Fruit fly (Drosophila melanogaster) whole organism, embryonic: ENCODE data around the gene FucTA.
A peak's percentile ranks its signal among the peaks of the same experiment; 100 is the strongest.

Experiments used
- Bgb ChIP-seq: fragments of 200-800 bp; sonication (Bioruptor generic); IDR thresholded peaks from 2 replicates; pipeline ENCODE4 v1.3.6; 2022; ENCODE audit warnings: missing biosample characterization, missing genetic modification characterization; ENCODE audit not compliant: partially characterized antibody
- CG11560 ChIP-seq: fragments of 200-800 bp; sonication (Bioruptor generic); IDR thresholded peaks from 3 replicates; pipeline ENCODE4 v1.3.6; 2022; ENCODE audit warnings: missing biosample characterization, missing genetic modification characterization
- CG12071 ChIP-seq: fragments of 200-800 bp; sonication (Bioruptor generic); optimal IDR thresholded peaks from 3 replicates; lab custom pipeline; 2018; ENCODE audit warnings: missing biosample characterization, mild to moderate bottlenecking, missing genetic modification characterization
- CG12299 ChIP-seq: fragments of 200-800 bp; sonication (Bioruptor generic); optimal IDR thresholded peaks from 2 replicates; lab custom pipeline; 2018; ENCODE audit warnings: missing biosample characterization, mild to moderate bottlenecking, missing genetic modification characterization
- CG14710 ChIP-seq: fragments of 200-800 bp; sonication (Bioruptor generic); optimal IDR thresholded peaks from 3 replicates; lab custom pipeline; 2019; ENCODE audit warnings: missing biosample characterization, mild to moderate bottlenecking, missing genetic modification characterization, moderate library complexity
- CG1529 ChIP-seq: fragments of 200-800 bp; sonication (Bioruptor generic); optimal IDR thresholded peaks from 3 replicates; lab custom pipeline; 2018; ENCODE audit warnings: missing biosample characterization, missing genetic modification characterization
- CG1602 ChIP-seq: fragments of 200-800 bp; sonication (Bioruptor generic); optimal IDR thresholded peaks from 3 replicates; lab custom pipeline; 2016; ENCODE audit warnings: missing biosample characterization, missing genetic modification characterization
- CG16813 ChIP-seq: fragments of 200-800 bp; sonication (Bioruptor generic); IDR thresholded peaks from 3 replicates; pipeline ENCODE4 v1.3.6; 2022; ENCODE audit warnings: missing biosample characterization, missing genetic modification characterization; ENCODE audit not compliant: partially characterized antibody
- CG16815 ChIP-seq: fragments of 200-800 bp; sonication (Bioruptor generic); optimal IDR thresholded peaks from 3 replicates; lab custom pipeline; 2017; ENCODE audit warnings: missing biosample characterization, mild to moderate bottlenecking, missing genetic modification characterization
- CG17328 ChIP-seq: fragments of 200-800 bp; sonication (Bioruptor generic); IDR thresholded peaks from 2 replicates; pipeline ENCODE4 v1.3.6; 2022; ENCODE audit warnings: missing biosample characterization, missing genetic modification characterization
- CG17612 ChIP-seq: fragments of 200-800 bp; sonication (Bioruptor generic); IDR thresholded peaks from 2 replicates; pipeline ENCODE4 v1.3.6; 2022; ENCODE audit warnings: missing biosample characterization, missing genetic modification characterization
- CG17912 ChIP-seq: fragments of 200-800 bp; sonication (Bioruptor generic); optimal IDR thresholded peaks from 2 replicates; lab custom pipeline; 2018; ENCODE audit warnings: missing biosample characterization, mild to moderate bottlenecking, missing genetic modification characterization
- CG2116 ChIP-seq: fragments of 200-800 bp; sonication (Bioruptor generic); optimal IDR thresholded peaks from 3 replicates; lab custom pipeline; 2018; ENCODE audit warnings: missing biosample characterization, mild to moderate bottlenecking, missing genetic modification characterization
- CG2199 ChIP-seq: fragments of 200-800 bp; sonication (Bioruptor generic); IDR thresholded peaks from 3 replicates; pipeline ENCODE4 v1.3.6; 2022; ENCODE audit warnings: missing biosample characterization, missing genetic modification characterization
- CG2712 ChIP-seq: fragments of 200-800 bp; optimal IDR thresholded peaks from 3 replicates; lab custom pipeline; 2019; ENCODE audit warnings: missing biosample characterization, mild to moderate bottlenecking, missing genetic modification characterization, moderate library complexity
- CG30431 ChIP-seq: fragments of 200-800 bp; sonication (Bioruptor generic); optimal IDR thresholded peaks from 2 replicates; lab custom pipeline; 2017; ENCODE audit warnings: missing biosample characterization, missing genetic modification characterization
- CG3726 ChIP-seq: fragments of 200-800 bp; sonication (Bioruptor generic); IDR thresholded peaks from 3 replicates; pipeline ENCODE4, ENCODE4 v1.3.6; 2022; ENCODE audit warnings: missing biosample characterization, missing genetic modification characterization
- CG4820 ChIP-seq: fragments of 200-800 bp; sonication (Bioruptor generic); optimal IDR thresholded peaks from 3 replicates; lab custom pipeline; 2016; ENCODE audit warnings: missing biosample characterization, missing genetic modification characterization
- CG6683 ChIP-seq: fragments of 200-800 bp; sonication (Bioruptor generic); optimal IDR thresholded peaks from 2 replicates; lab custom pipeline; 2017; ENCODE audit warnings: missing biosample characterization, mild to moderate bottlenecking, missing genetic modification characterization, missing genetic modification reagents
- CG7786 ChIP-seq: fragments of 200-800 bp; sonication (Bioruptor generic); optimal IDR thresholded peaks from 2 replicates; lab custom pipeline; 2016; ENCODE audit warnings: missing biosample characterization, missing genetic modification characterization
- CG9797 ChIP-seq: fragments of 200-800 bp; sonication (Bioruptor generic); optimal IDR thresholded peaks from 3 replicates; lab custom pipeline; 2018; ENCODE audit warnings: missing biosample characterization, mild to moderate bottlenecking, missing genetic modification characterization
- Camta ChIP-seq: fragments of 200-800 bp; sonication (Bioruptor generic); optimal IDR thresholded peaks from 2 replicates; lab custom pipeline; 2016; ENCODE audit warnings: missing biosample characterization, missing genetic modification characterization
- Chrac-16 ChIP-seq: fragments of 200-800 bp; sonication (Bioruptor generic); optimal IDR thresholded peaks from 3 replicates; lab custom pipeline; 2016; ENCODE audit warnings: missing biosample characterization, missing genetic modification characterization
- Dbx ChIP-seq: fragments of 200-800 bp; sonication (Bioruptor generic); IDR thresholded peaks from 3 replicates; pipeline ENCODE4 v1.3.6; 2022; ENCODE audit warnings: missing biosample characterization, missing genetic modification characterization
- Dip2 ChIP-seq: fragments of 200-800 bp; sonication (Bioruptor generic); IDR thresholded peaks from 2 replicates; pipeline ENCODE4 v1.3.6; 2022; ENCODE audit warnings: missing biosample characterization, missing genetic modification characterization
- Dp ChIP-seq: fragments of 200-800 bp; sonication (Bioruptor generic); optimal IDR thresholded peaks from 2 replicates; lab custom pipeline; 2018; ENCODE audit warnings: missing biosample characterization, mild to moderate bottlenecking, missing genetic modification characterization, moderate library complexity
- Hmx ChIP-seq: fragments of 200-800 bp; sonication (Bioruptor generic); optimal IDR thresholded peaks from 2 replicates; lab custom pipeline; 2016; ENCODE audit warnings: missing biosample characterization, missing genetic modification characterization
- Hsf ChIP-seq: fragments of 200-800 bp; sonication (Bioruptor generic); optimal IDR thresholded peaks from 3 replicates; lab custom pipeline; 2016; ENCODE audit warnings: missing biosample characterization, missing genetic modification characterization
- Mad ChIP-seq: fragments of 200-800 bp; sonication (Bioruptor generic); optimal IDR thresholded peaks from 2 replicates; lab custom pipeline; 2016; ENCODE audit warnings: missing biosample characterization, missing genetic modification characterization
- Mes4 ChIP-seq: fragments of 200-800 bp; sonication (Bioruptor generic); optimal IDR thresholded peaks from 2 replicates; lab custom pipeline; 2016; ENCODE audit warnings: missing biosample characterization, missing genetic modification characterization
- Oaz ChIP-seq: fragments of 200-800 bp; sonication (Bioruptor generic); IDR thresholded peaks from 2 replicates; pipeline ENCODE4 v1.3.6; 2022; ENCODE audit warnings: missing biosample characterization, missing genetic modification characterization
- Opbp ChIP-seq: fragments of 200-800 bp; sonication (Bioruptor generic); IDR thresholded peaks from 3 replicates; pipeline ENCODE4 v1.3.6; 2022; ENCODE audit warnings: missing biosample characterization, missing genetic modification characterization; ENCODE audit not compliant: partially characterized antibody
- Scr ChIP-seq: fragments of 200-800 bp; sonication (Bioruptor generic); IDR thresholded peaks from 2 replicates; pipeline ENCODE4 v1.3.6; 2022; ENCODE audit warnings: missing biosample characterization, missing genetic modification characterization; ENCODE audit not compliant: partially characterized antibody
- Xbp1 ChIP-seq: fragments of 200-800 bp; sonication (Bioruptor generic); optimal IDR thresholded peaks from 3 replicates; lab custom pipeline; 2016; ENCODE audit warnings: missing biosample characterization, mild to moderate bottlenecking, missing genetic modification characterization
- az2 ChIP-seq: fragments of 200-800 bp; sonication (Bioruptor generic); optimal IDR thresholded peaks from 3 replicates; lab custom pipeline; 2016; ENCODE audit warnings: missing biosample characterization, missing genetic modification characterization
- bab2 ChIP-seq: fragments of 200-800 bp; sonication (Bioruptor generic); optimal IDR thresholded peaks from 2 replicates; lab custom pipeline; 2016; ENCODE audit warnings: missing biosample characterization, missing genetic modification characterization
- br ChIP-seq: fragments of >200 bp; optimal IDR thresholded peaks from 2 replicates; lab custom pipeline; 2017
- dm ChIP-seq: fragments of 200-800 bp; sonication (Bioruptor generic); optimal IDR thresholded peaks from 3 replicates; lab custom pipeline; 2016; ENCODE audit warnings: missing biosample characterization, missing genetic modification characterization
- eyg ChIP-seq: fragments of 200-800 bp; sonication (Bioruptor generic); optimal IDR thresholded peaks from 3 replicates; lab custom pipeline; 2016; ENCODE audit warnings: missing biosample characterization, missing genetic modification characterization
- gsb-n ChIP-seq: fragments of 200-800 bp; sonication (Bioruptor generic); optimal IDR thresholded peaks from 3 replicates; lab custom pipeline; 2018; ENCODE audit warnings: missing biosample characterization, mild to moderate bottlenecking, missing genetic modification characterization
- hth ChIP-seq: fragments of >200 bp; optimal IDR thresholded peaks from 2 replicates; lab custom pipeline; 2017; ENCODE audit warnings: inconsistent platforms
- jing ChIP-seq: fragments of 200-800 bp; sonication (Bioruptor generic); optimal IDR thresholded peaks from 2 replicates; lab custom pipeline; 2018; ENCODE audit warnings: missing biosample characterization, mild to moderate bottlenecking, missing genetic modification characterization
- lab ChIP-seq: fragments of 200-800 bp; sonication (Bioruptor generic); optimal IDR thresholded peaks from 3 replicates; lab custom pipeline; 2017; ENCODE audit warnings: missing biosample characterization, missing genetic modification characterization, mild to moderate bottlenecking, moderate library complexity, missing genetic modification reagents
- lmd ChIP-seq: fragments of 200-800 bp; sonication (Bioruptor generic); IDR thresholded peaks from 2 replicates; pipeline ENCODE4 v1.3.6; 2022; ENCODE audit warnings: missing biosample characterization, missing genetic modification characterization
- nau ChIP-seq: fragments of 200-800 bp; sonication (Bioruptor generic); optimal IDR thresholded peaks from 3 replicates; lab custom pipeline; 2017; ENCODE audit warnings: missing biosample characterization, mild to moderate bottlenecking, missing genetic modification characterization, missing genetic modification reagents
- nerfin-1 ChIP-seq: fragments of 200-800 bp; sonication (Bioruptor generic); optimal IDR thresholded peaks from 3 replicates; lab custom pipeline; 2019; ENCODE audit warnings: missing biosample characterization, mild to moderate bottlenecking, missing genetic modification characterization, moderate library complexity
- onecut ChIP-seq: fragments of 200-800 bp; sonication (Bioruptor generic); IDR thresholded peaks from 2 replicates; pipeline ENCODE4 v1.3.6; 2022; ENCODE audit warnings: missing biosample characterization, missing genetic modification characterization
- pb ChIP-seq: fragments of 200-800 bp; sonication (Bioruptor generic); optimal IDR thresholded peaks from 3 replicates; lab custom pipeline; 2016; ENCODE audit warnings: missing biosample characterization, missing genetic modification characterization
- scrt ChIP-seq: fragments of 200-800 bp; sonication (Bioruptor generic); optimal IDR thresholded peaks from 2 replicates; lab custom pipeline; 2018; ENCODE audit warnings: missing biosample characterization, mild to moderate bottlenecking, missing genetic modification characterization, moderate library complexity
- tll ChIP-seq, 2 experiments: fragments of 200-800 bp in 1 of 2; fragments of >200 bp in 1 of 2; sonication (Bioruptor generic) in 1 of 2; optimal IDR thresholded peaks; 2 replicates each; lab custom pipeline; 2017 to 2019; ENCODE audit warnings: missing biosample characterization in 2 of 2, missing genetic modification characterization in 2 of 2, mild to moderate bottlenecking in 1 of 2, moderate library complexity in 1 of 2
- tx ChIP-seq: fragments of 200-800 bp; sonication (Bioruptor generic); optimal IDR thresholded peaks from 2 replicates; lab custom pipeline; 2016; ENCODE audit warnings: missing biosample characterization, missing genetic modification characterization

The FucTA gene

DNA sequence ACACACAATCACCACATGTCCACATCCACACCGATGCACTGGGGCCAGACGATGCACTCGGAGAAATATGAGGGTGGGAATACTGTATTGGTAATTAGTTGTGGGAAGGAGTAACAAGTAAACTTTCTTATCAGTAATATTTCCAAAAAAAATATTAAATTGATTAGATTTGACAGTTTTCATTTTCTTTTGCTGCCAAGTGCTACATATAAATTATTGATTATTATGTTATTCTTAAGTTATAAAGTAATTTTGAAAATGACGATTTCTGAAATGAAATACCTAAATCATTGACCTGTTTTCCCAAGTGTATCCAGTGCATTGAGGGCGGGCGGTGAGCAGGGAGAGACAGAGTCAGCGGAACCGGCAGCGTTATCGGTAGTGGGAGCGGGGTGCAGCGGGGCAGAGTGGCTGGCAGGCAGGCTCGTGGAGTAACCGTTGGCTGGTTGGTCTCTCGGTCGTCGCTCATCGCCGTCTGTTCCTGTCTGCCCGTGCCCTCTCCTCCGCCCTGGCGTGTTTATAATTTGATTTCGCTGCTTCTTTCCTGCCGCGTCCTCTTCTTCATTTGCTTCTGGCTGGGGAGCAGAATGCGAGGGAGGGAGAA, 39.1 kb upstream of the FucTA start (continued):
- TF ChIP-seq tx (GFP tag; lab: Kevin White, UChicago) (no peak), az2 (GFP tag; lab: Kevin White, UChicago) (peak; percentile 39), CG2712 (tag; lab: Kevin White, UChicago) (peak; percentile 83), bab2 (peak; percentile 37), CG17612 (GFP tag; lab: Robert Waterston, UW) (no peak), gsb-n (tag; lab: Kevin White, UChicago) (peak; percentile 65), CG12299 (no peak), CG17328 (GFP tag; lab: Robert Waterston, UW) (0 out of 2 replicates have a peak, but pooled peaks have one; percentile 44), Bgb (GFP tag; lab: Robert Waterston, UW) (no peak), scrt (no peak), Hmx (no peak), CG12071 (GFP tag; lab: Kevin White, UChicago) (no peak), CG17912 (GFP tag; lab: Kevin White, UChicago) (no peak), lmd (peak; percentile 36), Camta (GFP tag; lab: Kevin White, UChicago) (no peak), CG6683 (GFP tag; lab: Kevin White, UChicago) (peak; percentile 3), jing (GFP tag; lab: Kevin White, UChicago) (no peak), CG2116 (GFP tag; lab: Kevin White, UChicago) (no peak), Mad (no peak), dm (GFP tag; lab: Kevin White, UChicago) (no peak), onecut (GFP tag; lab: Robert Waterston, UW) (peak; percentile 27; the same call in 1 of the 2 replicates), Hsf (GFP tag; lab: Kevin White, UChicago) (peak; percentile 10), Dip2 (GFP tag; lab: Robert Waterston, UW) (no peak), tll (GFP tag; optimal IDR thresholded peaks at IDR 0.05; lab: Kevin White, UChicago) (no peak), CG4820 (GFP tag; lab: Kevin White, UChicago) (peak; percentile 18), br (lab: Kevin White, UChicago) (no peak), Opbp (no peak), Scr (no peak), eyg (GFP tag; lab: Kevin White, UChicago) (no peak), Chrac-16 (GFP tag; lab: Kevin White, UChicago) (peak; percentile 43), Dp (GFP tag; lab: Kevin White, UChicago) (no peak), nau (no peak), lab (GFP tag; lab: Kevin White, UChicago) (no peak), CG2199 (GFP tag; lab: Robert Waterston, UW) (no peak), CG14710 (tag; lab: Kevin White, UChicago) (peak; percentile 74), CG9797 (GFP tag; lab: Kevin White, UChicago) (no peak), CG3726 (GFP tag; lab: Robert Waterston, UW) (0 out of 3 replicates have a peak, but pooled peaks have one; percentile 39), pb (GFP tag; lab: Kevin White, UChicago) (no peak), CG1529 (peak; percentile 58), Mes4 (GFP tag; lab: Kevin White, UChicago) (no peak), CG16813 (GFP tag; lab: Robert Waterston, UW) (no peak), Dbx (GFP tag; lab: Robert Waterston, UW) (no peak), nerfin-1 (tag; lab: Kevin White, UChicago) (peak; percentile 30), CG16815 (GFP tag; lab: Kevin White, UChicago) (peak; percentile 59), CG7786 (no peak), Oaz (GFP tag; lab: Robert Waterston, UW) (no peak), hth (lab: Kevin White, UChicago) (no peak), CG11560 (0 out of 3 replicates have a peak, but pooled peaks have one; percentile 10), Xbp1 (GFP tag; lab: Kevin White, UChicago) (peak; percentile 45), CG30431 (peak; percentile 14), CG1602 (peak; percentile 43)
